Fruit fly (Drosophila melanogaster) whole organism, adult: Measurements from ENCODE around the gene CG44141.

Experiments used
- cnc ChIP-seq, 2 experiments: fragments of >200 bp; optimal IDR thresholded peaks; 2 replicates each; lab custom pipeline; 2017
- kay ChIP-seq: fragments of 200-800 bp; sonication (Bioruptor generic); peaks from one replicate; lab custom pipeline; 2016; ENCODE audit warnings: missing biosample characterization, missing genetic modification characterization, borderline replicate concordance
- pad ChIP-seq: fragments of 200-800 bp; sonication (Bioruptor generic); optimal IDR thresholded peaks from 3 replicates; lab custom pipeline; 2017; ENCODE audit warnings: missing biosample characterization, missing genetic modification characterization, mild to moderate bottlenecking, moderate library complexity, missing genetic modification reagents
- tj ChIP-seq: fragments of 200-800 bp; sonication (Bioruptor generic); optimal IDR thresholded peaks from 3 replicates; lab custom pipeline; 2017; ENCODE audit warnings: missing biosample characterization, mild to moderate bottlenecking, missing genetic modification characterization, moderate library complexity

DNA sequence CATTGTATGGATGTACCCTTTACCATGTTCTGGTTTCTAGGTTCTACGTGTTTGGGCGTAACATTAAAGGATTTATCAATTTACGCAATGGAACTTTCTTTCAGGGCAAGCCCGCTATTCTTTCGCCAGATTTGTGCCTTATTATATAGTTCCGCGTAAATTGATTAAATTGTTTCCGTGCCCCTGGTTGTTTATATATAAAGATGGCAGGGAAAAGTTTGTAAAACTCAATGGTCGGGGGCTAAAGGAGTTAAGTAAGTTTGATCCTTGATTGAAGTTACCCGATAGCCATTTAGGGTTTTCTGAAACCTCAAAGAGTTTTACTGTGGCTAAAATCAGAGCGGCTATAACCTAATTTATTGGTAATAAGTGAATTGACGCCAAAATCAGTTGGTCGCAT is 17.6 kb downstream of the CG44141 start:
- no peak for TF ChIP-seq tj (GFP tag; lab: Kevin White, UChicago)
- no peak for TF ChIP-seq pad (GFP tag; lab: Kevin White, UChicago)
- TF ChIP-seq kay (GFP tag; lab: Kevin White, UChicago) = no peak
- no peak for TF ChIP-seq cnc (optimal IDR thresholded peaks at IDR 0.05; lab: Kevin White, UChicago)
